Fruit fly (Drosophila melanogaster) whole organism, larva: ENCODE measurements around the gene Ephrin.

Experiments
- noc ChIP-seq: fragments of 200-800 bp; sonication (Bioruptor generic); optimal IDR thresholded peaks from 3 replicates; lab custom pipeline; 2019; ENCODE audit warnings: missing biosample characterization, mild to moderate bottlenecking, missing genetic modification characterization, moderate library complexity

Gene Ephrin

DNA sequence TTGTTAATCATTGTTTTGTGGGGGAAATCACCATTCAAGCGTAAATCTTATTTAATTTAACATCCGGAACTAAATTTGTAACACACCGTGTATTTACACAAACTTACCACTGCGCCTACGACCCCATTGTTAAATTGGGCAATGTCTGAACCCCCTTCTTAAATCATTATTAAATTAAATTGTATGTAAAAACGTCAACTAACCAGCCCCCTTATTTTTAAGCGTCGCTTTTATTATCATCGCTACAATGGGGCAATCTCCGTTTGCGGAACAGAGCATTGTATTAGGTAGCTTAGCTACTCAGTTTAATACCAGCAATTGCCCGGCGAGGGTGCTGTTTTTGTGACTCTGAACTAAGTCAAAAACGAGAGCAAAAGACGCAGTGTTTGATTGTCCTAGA lies 57.8 kb downstream of the Ephrin start, which contains the start of gene Gat:
Gene Gat (plus strand): TSS at position 301 of the 400 bp plus-strand sequence.
- TF ChIP-seq noc: no peak
